Worm (Caenorhabditis elegans) whole organism, L4 larva: ENCODE measurements around the gene clec-33.
A peak's percentile ranks its signal among the peaks of the same experiment; 100 is the strongest.

Experiments used
- D1046.2 ChIP-seq: fragments of 200-800 bp; sonication (Bioruptor generic); IDR thresholded peaks from 2 replicates; pipeline ENCODE4 v1.3.6; 2022; ENCODE audit warnings: missing genetic modification characterization, missing compliant biosample characterization
- T20F7.1 ChIP-seq: fragments of 200-800 bp; sonication (Bioruptor generic); optimal IDR thresholded peaks from 2 replicates; lab custom pipeline; 2018; ENCODE audit warnings: mild to moderate bottlenecking, missing genetic modification characterization, missing compliant biosample characterization
- Y75B8A.6 ChIP-seq: fragments of 200-800 bp; sonication (Bioruptor generic); IDR thresholded peaks from 2 replicates; pipeline ENCODE4 v1.3.6; 2022; ENCODE audit warnings: missing genetic modification reagents, missing genetic modification characterization, missing compliant biosample characterization
- aha-1 ChIP-seq: fragments of 150-350 bp; peaks from one replicate; lab custom pipeline; 2014; ENCODE audit warnings: missing biosample characterization, missing genetic modification characterization
- attf-4 ChIP-seq: sonication (generic microtip); optimal IDR thresholded peaks from 3 replicates; lab custom pipeline; 2017; ENCODE audit warnings: missing biosample characterization, missing genetic modification characterization
- ceh-20 ChIP-seq: fragments of 200-800 bp; sonication (Bioruptor generic); IDR thresholded peaks from 2 replicates; pipeline ENCODE4 v1.3.6; 2022; ENCODE audit warnings: missing genetic modification reagents, missing genetic modification characterization, missing compliant biosample characterization
- ceh-82 ChIP-seq: sonication (generic microtip); optimal IDR thresholded peaks from 2 replicates; lab custom pipeline; 2017; ENCODE audit warnings: missing biosample characterization, missing genetic modification characterization
- ctbp-1 ChIP-seq: fragments of 200-800 bp; sonication (Bioruptor generic); IDR thresholded peaks from 2 replicates; pipeline ENCODE4 v1.3.6; 2022; ENCODE audit warnings: missing genetic modification reagents, missing genetic modification characterization, missing compliant biosample characterization
- daf-16 ChIP-seq, 3 experiments: sonication (generic microtip); optimal IDR thresholded peaks; 2 replicates each; lab custom pipeline; 2016 to 2017; ENCODE audit warnings: missing genetic modification characterization in 3 of 3, missing genetic modification reagents in 3 of 3, mild to moderate bottlenecking in 2 of 3, missing compliant biosample characterization in 2 of 3, missing biosample characterization in 1 of 3, moderate library complexity in 1 of 3
- dmd-6 ChIP-seq: fragments of 200-800 bp; sonication (Bioruptor generic); IDR thresholded peaks from 2 replicates; pipeline ENCODE4 v1.3.6; 2022; ENCODE audit warnings: missing genetic modification reagents, missing genetic modification characterization, missing compliant biosample characterization
- dmd-9 ChIP-seq: fragments of 200-800 bp; sonication (Bioruptor generic); IDR thresholded peaks from 2 replicates; pipeline ENCODE4 v1.3.6; 2022; ENCODE audit warnings: missing genetic modification reagents, missing genetic modification characterization, missing compliant biosample characterization
- duxl-1 ChIP-seq: sonication (generic microtip); optimal IDR thresholded peaks from 2 replicates; lab custom pipeline; 2016; ENCODE audit warnings: mild to moderate bottlenecking, missing genetic modification characterization, moderate library complexity, missing compliant biosample characterization; ENCODE audit not compliant: poor library complexity
- fkh-10 ChIP-seq: fragments of 150-350 bp; optimal IDR thresholded peaks from 2 replicates; lab custom pipeline; 2014; ENCODE audit warnings: missing biosample characterization, missing genetic modification reagents, missing genetic modification characterization
- hif-1 ChIP-seq, 2 experiments: sonication (generic microtip); optimal IDR thresholded peaks; 2 replicates each; lab custom pipeline; 2016 to 2017; ENCODE audit warnings: missing compliant biosample characterization in 2 of 2, missing genetic modification characterization in 2 of 2, missing genetic modification reagents in 2 of 2, missing genotype in 2 of 2, mild to moderate bottlenecking in 1 of 2
- jun-1 ChIP-seq: fragments of 150-350 bp; optimal IDR thresholded peaks from 2 replicates; lab custom pipeline; 2014; ENCODE audit warnings: missing biosample characterization, missing genetic modification reagents, missing genetic modification characterization
- lim-7 ChIP-seq: fragments of 200-800 bp; sonication (Bioruptor generic); IDR thresholded peaks from 2 replicates; pipeline ENCODE4 v1.3.6; 2022; ENCODE audit warnings: missing genetic modification characterization, missing compliant biosample characterization
- lin-1 ChIP-seq: fragments of 200-800 bp; sonication (Bioruptor generic); IDR thresholded peaks from 2 replicates; pipeline ENCODE4 v1.3.6; 2022; ENCODE audit warnings: missing genetic modification reagents, missing genetic modification characterization, missing compliant biosample characterization
- lin-13 ChIP-seq: fragments of 150-350 bp; optimal IDR thresholded peaks from 2 replicates; lab custom pipeline; 2014; ENCODE audit warnings: missing biosample characterization, missing genetic modification reagents, missing genetic modification characterization
- lin-15B ChIP-seq: fragments of 150-350 bp; sonication (generic microtip); optimal IDR thresholded peaks from 3 replicates; lab custom pipeline; 2014; ENCODE audit warnings: missing biosample characterization, missing genetic modification characterization
- lin-39 ChIP-seq: fragments of 150-350 bp; optimal IDR thresholded peaks from 2 replicates; lab custom pipeline; 2014; ENCODE audit warnings: missing biosample characterization, missing genetic modification reagents, missing genetic modification characterization
- lir-3 ChIP-seq: sonication (generic microtip); optimal IDR thresholded peaks from 2 replicates; lab custom pipeline; 2016; ENCODE audit warnings: mild to moderate bottlenecking, missing genetic modification characterization, missing compliant biosample characterization
- lsy-2 ChIP-seq, 2 experiments: fragments of 150-350 bp in 1 of 2; sonication (generic microtip) in 1 of 2; optimal IDR thresholded peaks; 2 replicates each; lab custom pipeline; 2014 to 2017; ENCODE audit warnings: missing biosample characterization in 2 of 2, missing genetic modification characterization in 2 of 2
- madf-5 ChIP-seq, 2 experiments: fragments of 200-800 bp; sonication (Bioruptor generic); IDR thresholded peaks; 2 replicates each; pipeline ENCODE4 v1.3.6; 2022; ENCODE audit warnings: missing compliant biosample characterization in 2 of 2, missing genetic modification characterization in 2 of 2
- mdl-1 ChIP-seq, 2 experiments: fragments of 150-350 bp in 1 of 2; sonication (generic microtip) in 1 of 2; optimal IDR thresholded peaks; 2 replicates each; lab custom pipeline; 2014 to 2017; ENCODE audit warnings: missing biosample characterization in 2 of 2, missing genetic modification characterization in 2 of 2
- nhr-10 ChIP-seq: fragments of 150-350 bp; optimal IDR thresholded peaks from 2 replicates; lab custom pipeline; 2014; ENCODE audit warnings: missing biosample characterization, missing genetic modification characterization
- nhr-11 ChIP-seq: fragments of 150-350 bp; optimal IDR thresholded peaks from 2 replicates; lab custom pipeline; 2014; ENCODE audit warnings: missing biosample characterization, missing genetic modification characterization
- nhr-237 ChIP-seq: sonication (generic microtip); optimal IDR thresholded peaks from 2 replicates; lab custom pipeline; 2017; ENCODE audit warnings: missing biosample characterization, missing genetic modification characterization
- nhr-41 ChIP-seq: fragments of 200-800 bp; sonication (Bioruptor generic); IDR thresholded peaks from 2 replicates; pipeline ENCODE4 v1.3.6; 2022; ENCODE audit warnings: missing genetic modification reagents, missing genetic modification characterization, missing compliant biosample characterization
- nhr-6 ChIP-seq: fragments of 150-350 bp; optimal IDR thresholded peaks from 2 replicates; lab custom pipeline; 2014; ENCODE audit warnings: missing biosample characterization, missing genetic modification characterization
- nhr-76 ChIP-seq: fragments of 150-350 bp; optimal IDR thresholded peaks from 2 replicates; lab custom pipeline; 2014; ENCODE audit warnings: missing biosample characterization, missing genetic modification characterization
- pha-4 ChIP-seq, 2 experiments: fragments of 150-350 bp in 1 of 2; fragments of 200-800 bp in 1 of 2; sonication (Bioruptor generic) in 1 of 2; IDR thresholded peaks in 1 of 2; optimal IDR thresholded peaks in 1 of 2; 2 replicates each; pipeline versions ENCODE4 v1.3.6 to Lab custom; 2014 to 2022; ENCODE audit warnings: missing genetic modification characterization in 2 of 2, missing genetic modification reagents in 2 of 2, missing biosample characterization in 1 of 2, missing compliant biosample characterization in 1 of 2
- php-3 ChIP-seq: fragments of 200-800 bp; sonication (Bioruptor generic); IDR thresholded peaks from 2 replicates; pipeline ENCODE4 v1.3.6; 2022; ENCODE audit warnings: missing genetic modification reagents, missing genetic modification characterization, missing compliant biosample characterization
- pqm-1 ChIP-seq: sonication (generic microtip); optimal IDR thresholded peaks from 2 replicates; lab custom pipeline; 2017; ENCODE audit warnings: missing biosample characterization, missing genetic modification characterization
- spr-3 ChIP-seq: fragments of 200-800 bp; sonication (Bioruptor generic); optimal IDR thresholded peaks from 2 replicates; lab custom pipeline; 2018; ENCODE audit warnings: mild to moderate bottlenecking, missing genetic modification characterization, missing compliant biosample characterization
- tag-97 ChIP-seq: fragments of 200-800 bp; sonication (Bioruptor generic); IDR thresholded peaks from 2 replicates; pipeline ENCODE4 v1.3.6; 2022; ENCODE audit warnings: missing genetic modification characterization, missing compliant biosample characterization
- tra-1 ChIP-seq: fragments of 200-800 bp; sonication (Bioruptor generic); IDR thresholded peaks from 2 replicates; pipeline ENCODE4 v1.3.6; 2022; ENCODE audit warnings: missing genetic modification reagents, missing genetic modification characterization, missing compliant biosample characterization
- unc-62 ChIP-seq, 3 experiments: fragments of 150-350 bp in 1 of 3; sonication (generic microtip); optimal IDR thresholded peaks in 2 of 3; peaks in 1 of 3; 1 replicate in 1 of 3; 2 replicates in 2 of 3; lab custom pipeline; 2014 to 2017; ENCODE audit warnings: missing biosample characterization in 3 of 3, missing genetic modification characterization in 3 of 3, missing genetic modification reagents in 3 of 3, missing genotype in 1 of 3
- vab-7 ChIP-seq: fragments of 200-800 bp; sonication (Bioruptor generic); IDR thresholded peaks from 2 replicates; pipeline ENCODE4 v1.3.6; 2022; ENCODE audit warnings: missing genetic modification reagents, missing genetic modification characterization, missing compliant biosample characterization
- zfp-3 ChIP-seq: fragments of 200-800 bp; sonication (Bioruptor generic); conservative IDR thresholded peaks from 2 replicates; pipeline ENCODE4 v1.3.6; 2022; ENCODE audit warnings: missing genetic modification reagents, missing genetic modification characterization, missing compliant biosample characterization
- zip-2 ChIP-seq: fragments of 150-350 bp; optimal IDR thresholded peaks from 2 replicates; lab custom pipeline; 2014; ENCODE audit warnings: missing biosample characterization, missing genetic modification characterization
- ztf-11 ChIP-seq: fragments of 150-350 bp; optimal IDR thresholded peaks from 2 replicates; lab custom pipeline; 2014; ENCODE audit warnings: missing biosample characterization, missing genetic modification characterization
- ztf-7 ChIP-seq: fragments of 150-350 bp; optimal IDR thresholded peaks from 2 replicates; lab custom pipeline; 2014; ENCODE audit warnings: missing biosample characterization, missing genetic modification characterization

The clec-33 gene

DNA sequence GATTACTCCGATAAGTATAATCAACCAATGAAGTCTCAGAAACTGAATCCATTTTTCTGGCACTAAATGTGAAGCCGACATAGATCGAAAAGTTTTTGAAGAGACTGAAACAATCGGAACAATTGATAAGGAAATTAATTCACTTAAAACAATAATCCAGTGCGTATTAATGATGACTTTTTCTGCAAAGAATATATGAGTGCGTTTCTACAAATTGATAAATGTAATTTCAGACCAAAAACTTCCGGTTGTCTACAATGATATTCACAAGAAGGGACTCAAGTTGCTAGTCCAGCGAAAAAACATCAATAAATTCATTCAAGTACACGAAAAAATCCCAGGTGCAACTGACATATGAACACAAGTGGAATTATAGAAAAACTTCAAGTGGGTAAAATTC, at the start of gene clec-33:
Gene clec-33, minus strand, starts transcription at position 101 of the 400 bp plus-strand sequence.
- no peak for TF ChIP-seq duxl-1 (tag; lab: Kevin White, UChicago)
- TF ChIP-seq nhr-10 (tag; lab: Kevin White, UChicago): no peak
- no peak for TF ChIP-seq nhr-6
- TF ChIP-seq lin-13 (GFP tag; lab: Kevin White, UChicago): no peak
- no peak for TF ChIP-seq ztf-7 (tag; lab: Kevin White, UChicago)
- TF ChIP-seq lin-15B (tag; lab: Kevin White, UChicago): no peak
- TF ChIP-seq unc-62 (GFP tag; optimal IDR thresholded peaks at IDR 0.05 in 1 of 2; lab: Kevin White, UChicago): no peak
- no peak for TF ChIP-seq unc-62 (tag; optimal IDR thresholded peaks at IDR 0.05; lab: Kevin White, UChicago)
- no peak for TF ChIP-seq spr-3 (GFP tag; lab: Kevin White, UChicago)
- no peak for TF ChIP-seq madf-5 (GFP tag; IDR thresholded peaks at IDR 0.05; lab: Robert Waterston, UW)
- TF ChIP-seq ceh-20 (GFP tag; lab: Robert Waterston, UW): no peak
- no peak for TF ChIP-seq T20F7.1
- no peak for TF ChIP-seq jun-1 (tag; lab: Kevin White, UChicago)
- TF ChIP-seq lin-1: no peak
- no peak for TF ChIP-seq zfp-3 (GFP tag; lab: Robert Waterston, UW)
- no peak for TF ChIP-seq lsy-2 (tag; optimal IDR thresholded peaks at IDR 0.05; lab: Kevin White, UChicago)
- TF ChIP-seq Y75B8A.6 (GFP tag; lab: Robert Waterston, UW): no peak
- TF ChIP-seq dmd-9 (GFP tag; lab: Robert Waterston, UW): no peak
- no peak for TF ChIP-seq tag-97 (GFP tag; lab: Robert Waterston, UW)
- no peak for TF ChIP-seq fkh-10 (GFP tag; lab: Kevin White, UChicago)

ce11 chrV:16918378-16918777, 48.7 kb upstream of the clec-33 start, which contains the start of the genes fbxa-206 and Y102A5C.2:
fbxa-206 (minus strand) TSS chrV:16918478.
Y102A5C.2 (plus strand) TSS chrV:16918731.
- TF ChIP-seq nhr-76 (tag; lab: Kevin White, UChicago): no peak
- no peak for TF ChIP-seq php-3 (GFP tag; lab: Robert Waterston, UW)
- peak; percentile 18 for TF ChIP-seq aha-1
- TF ChIP-seq zip-2 (tag; lab: Kevin White, UChicago): no peak

DNA sequence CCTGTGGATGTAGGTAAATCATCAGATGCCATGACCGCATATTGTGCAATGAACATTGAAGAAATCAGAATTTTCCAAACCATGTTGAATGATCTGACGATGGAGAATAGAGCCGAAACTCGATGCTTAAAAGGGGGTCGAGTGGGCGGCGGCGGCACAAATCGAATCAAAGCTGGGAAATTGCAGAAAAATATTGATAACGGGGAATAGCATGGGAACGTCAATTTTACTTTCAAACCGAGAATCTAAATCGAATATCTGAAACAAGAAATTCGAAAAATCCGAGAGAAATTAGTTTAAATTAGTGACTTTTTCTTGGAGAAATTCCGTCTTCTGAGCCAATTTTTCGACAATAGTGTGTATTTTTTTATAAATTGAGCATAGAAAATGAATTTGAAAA, 46.4 kb upstream of the clec-33 start, which contains the start of gene F09C6.10:
Gene F09C6.10, minus strand, starts transcription at position 101 of the 400 bp plus-strand sequence.
- TF ChIP-seq Y75B8A.6 (GFP tag; lab: Robert Waterston, UW) (no peak), duxl-1 (tag; lab: Kevin White, UChicago) (no peak), hif-1 (tag; optimal IDR thresholded peaks at IDR 0.05; lab: Kevin White, UChicago) (no peak), lir-3 (no peak), ztf-11 (no peak), vab-7 (GFP tag; lab: Robert Waterston, UW) (no peak)
- TF ChIP-seq, all 104 proteins: peak for 0

- TF ChIP-seq ctbp-1 (GFP tag; lab: Robert Waterston, UW) (no peak), lin-39 (tag; lab: Kevin White, UChicago) (no peak), nhr-11 (no peak)
Measured at ce11 chrV:16911934-16912333, 42.3 kb upstream of the clec-33 start, which contains the start of gene nhr-116. nhr-116 (plus strand) TSS chrV:16912234.

- TF ChIP-seq lin-39 (tag; lab: Kevin White, UChicago) (no peak), zfp-3 (GFP tag; lab: Robert Waterston, UW) (no peak), dmd-6 (GFP tag; lab: Robert Waterston, UW) (peak; percentile 54; the same call in 1 of the 2 replicates), pqm-1 (peak; percentile 69), daf-16 (GFP tag; optimal IDR thresholded peaks at IDR 0.05; lab: Kevin White, UChicago) (no peak), daf-16 (tag; optimal IDR thresholded peaks at IDR 0.05; lab: Kevin White, UChicago) (no peak), nhr-41 (GFP tag; lab: Robert Waterston, UW) (no peak), attf-4 (tag; lab: Kevin White, UChicago) (no peak), nhr-237 (tag; lab: Kevin White, UChicago) (no peak), pha-4 (GFP tag; IDR thresholded peaks at IDR 0.05; lab: Robert Waterston, UW) (no peak), pha-4 (tag; optimal IDR thresholded peaks at IDR 0.05; lab: Kevin White, UChicago) (no peak), D1046.2 (no peak), unc-62 (GFP tag; optimal IDR thresholded peaks at IDR 0.05 in 1 of 2; lab: Kevin White, UChicago) (no peak), unc-62 (tag; optimal IDR thresholded peaks at IDR 0.05; lab: Kevin White, UChicago) (no peak), ceh-82 (tag; lab: Kevin White, UChicago) (no peak), nhr-10 (tag; lab: Kevin White, UChicago) (no peak), mdl-1 (tag; optimal IDR thresholded peaks at IDR 0.05; lab: Kevin White, UChicago) (no peak), ztf-11 (no peak), lim-7 (GFP tag; lab: Robert Waterston, UW) (no peak), tra-1 (GFP tag; lab: Robert Waterston, UW) (no peak), lsy-2 (tag; optimal IDR thresholded peaks at IDR 0.05; lab: Kevin White, UChicago) (no peak)
Measured at ce11 chrV:16911294-16911693, 41.7 kb upstream of the clec-33 start.
